Worm (Caenorhabditis elegans) whole organism, L2 larva: ENCODE results near the gene ppm-1.H.

Experiments used
- C34F6.9 ChIP-seq: fragments of 150-350 bp; optimal IDR thresholded peaks from 2 replicates; lab custom pipeline; 2014; ENCODE audit warnings: missing biosample characterization, missing genetic modification characterization
- blmp-1 ChIP-seq: sonication (generic microtip); optimal IDR thresholded peaks from 2 replicates; lab custom pipeline; 2017; ENCODE audit warnings: missing genetic modification characterization, mild to moderate bottlenecking, missing compliant biosample characterization, antibody characterized with exemption, moderate library complexity; ENCODE audit not compliant: insufficient read depth
- lin-11 ChIP-seq: fragments of 150-350 bp; sonication (generic microtip); optimal IDR thresholded peaks from 2 replicates; lab custom pipeline; 2014; ENCODE audit warnings: missing biosample characterization, missing genetic modification characterization, inconsistent platforms, mixed read lengths

ce11 chrIV:12227012-12227411 is 41.1 kb downstream of the ppm-1.H start, which contains the start of gene mlt-3:
- no peak for TF ChIP-seq blmp-1
- TF ChIP-seq lin-11 (tag; lab: Kevin White, UChicago): no peak
- TF ChIP-seq C34F6.9 (tag; lab: Kevin White, UChicago): no peak
